Fruit fly (Drosophila melanogaster) whole organism, embryonic: ENCODE data around the gene ato.
A peak's percentile ranks its signal among the peaks of the same experiment; 100 is the strongest.

Source experiments
- ATbp ChIP-seq: fragments of 200-800 bp; sonication (Bioruptor generic); optimal IDR thresholded peaks from 2 replicates; lab custom pipeline; 2017; ENCODE audit warnings: missing biosample characterization, mild to moderate bottlenecking, missing genetic modification characterization, missing genetic modification reagents
- Abd-B ChIP-seq: fragments of 200-800 bp; sonication (Bioruptor generic); optimal IDR thresholded peaks from 2 replicates; lab custom pipeline; 2018; ENCODE audit warnings: missing biosample characterization, mild to moderate bottlenecking, missing genetic modification characterization, moderate library complexity
- CG10979 ChIP-seq: fragments of 200-800 bp; sonication (Bioruptor generic); optimal IDR thresholded peaks from 2 replicates; lab custom pipeline; 2018; ENCODE audit warnings: missing biosample characterization, mild to moderate bottlenecking, missing genetic modification characterization, moderate library complexity
- CG11398 ChIP-seq: fragments of 200-800 bp; sonication (Bioruptor generic); optimal IDR thresholded peaks from 2 replicates; lab custom pipeline; 2016; ENCODE audit warnings: missing biosample characterization, missing genetic modification characterization
- CG12299 ChIP-seq: fragments of 200-800 bp; sonication (Bioruptor generic); optimal IDR thresholded peaks from 2 replicates; lab custom pipeline; 2018; ENCODE audit warnings: missing biosample characterization, mild to moderate bottlenecking, missing genetic modification characterization
- CG13424 ChIP-seq: fragments of 200-800 bp; sonication (Bioruptor generic); optimal IDR thresholded peaks from 2 replicates; lab custom pipeline; 2019; ENCODE audit warnings: missing biosample characterization, mild to moderate bottlenecking, missing genetic modification characterization, moderate library complexity
- CG14710 ChIP-seq: fragments of 200-800 bp; sonication (Bioruptor generic); optimal IDR thresholded peaks from 3 replicates; lab custom pipeline; 2019; ENCODE audit warnings: missing biosample characterization, mild to moderate bottlenecking, missing genetic modification characterization, moderate library complexity
- CG14965 ChIP-seq: fragments of 200-800 bp; sonication (Bioruptor generic); optimal IDR thresholded peaks from 2 replicates; lab custom pipeline; 2016; ENCODE audit warnings: missing biosample characterization, missing genetic modification characterization, borderline replicate concordance
- CG1529 ChIP-seq: fragments of 200-800 bp; sonication (Bioruptor generic); optimal IDR thresholded peaks from 3 replicates; lab custom pipeline; 2018; ENCODE audit warnings: missing biosample characterization, missing genetic modification characterization
- CG17186 ChIP-seq: fragments of 200-800 bp; sonication (Bioruptor generic); optimal IDR thresholded peaks from 3 replicates; lab custom pipeline; 2017; ENCODE audit warnings: missing biosample characterization, missing genetic modification reagents, missing genetic modification characterization
- CG17568 ChIP-seq: fragments of 200-800 bp; sonication (Bioruptor generic); optimal IDR thresholded peaks from 2 replicates; lab custom pipeline; 2018; ENCODE audit warnings: missing biosample characterization, mild to moderate bottlenecking, missing genetic modification characterization, moderate library complexity
- CG2202 ChIP-seq: fragments of 200-800 bp; sonication (Bioruptor generic); optimal IDR thresholded peaks from 2 replicates; lab custom pipeline; 2018; ENCODE audit warnings: missing biosample characterization, mild to moderate bottlenecking, missing genetic modification characterization
- CG32772 ChIP-seq: fragments of 200-800 bp; sonication (Bioruptor generic); IDR thresholded peaks from 2 replicates; pipeline ENCODE4 v1.3.6; 2022; ENCODE audit warnings: missing biosample characterization, missing genetic modification characterization
- CG33213 ChIP-seq: fragments of 200-800 bp; sonication (Bioruptor generic); optimal IDR thresholded peaks from 3 replicates; lab custom pipeline; 2016; ENCODE audit warnings: missing biosample characterization, missing genetic modification characterization
- CG4360 ChIP-seq: fragments of 200-800 bp; sonication (Bioruptor generic); IDR thresholded peaks from 2 replicates; pipeline ENCODE4 v1.3.6; 2022; ENCODE audit warnings: missing biosample characterization, missing genetic modification characterization
- CG5953 ChIP-seq: fragments of 200-800 bp; sonication (Bioruptor generic); IDR thresholded peaks from 2 replicates; pipeline ENCODE4 v1.3.6; 2022; ENCODE audit warnings: missing biosample characterization, missing genetic modification characterization
- CG6175 ChIP-seq: fragments of 200-800 bp; sonication (Bioruptor generic); IDR thresholded peaks from 3 replicates; pipeline ENCODE4 v1.3.6; 2022; ENCODE audit warnings: missing biosample characterization, missing genetic modification characterization
- CG7839 ChIP-seq: fragments of 200-800 bp; sonication (Bioruptor generic); optimal IDR thresholded peaks from 3 replicates; lab custom pipeline; 2018; ENCODE audit warnings: missing biosample characterization, mild to moderate bottlenecking, missing genetic modification characterization, moderate library complexity
- CG8388 ChIP-seq: fragments of 200-800 bp; sonication (Bioruptor generic); optimal IDR thresholded peaks from 2 replicates; lab custom pipeline; 2019; ENCODE audit warnings: missing biosample characterization, mild to moderate bottlenecking, missing genetic modification characterization, moderate library complexity
- CG8478 ChIP-seq: fragments of >200 bp; optimal IDR thresholded peaks from 2 replicates; lab custom pipeline; 2018
- CG9727 ChIP-seq: fragments of 200-800 bp; sonication (Bioruptor generic); optimal IDR thresholded peaks from 3 replicates; lab custom pipeline; 2017; ENCODE audit warnings: missing biosample characterization, mild to moderate bottlenecking, missing genetic modification characterization
- Chrac-16 ChIP-seq: fragments of 200-800 bp; sonication (Bioruptor generic); optimal IDR thresholded peaks from 3 replicates; lab custom pipeline; 2016; ENCODE audit warnings: missing biosample characterization, missing genetic modification characterization
- CkIIα-i1 ChIP-seq: fragments of 200-800 bp; sonication (Bioruptor generic); IDR thresholded peaks from 2 replicates; pipeline ENCODE4 v1.3.6; 2022; ENCODE audit warnings: missing biosample characterization, missing genetic modification characterization
- Dad ChIP-seq: fragments of 200-800 bp; sonication (Bioruptor generic); optimal IDR thresholded peaks from 3 replicates; lab custom pipeline; 2016; ENCODE audit warnings: missing biosample characterization, missing genetic modification characterization
- Fer3 ChIP-seq: fragments of 200-800 bp; sonication (Bioruptor generic); optimal IDR thresholded peaks from 2 replicates; lab custom pipeline; 2018; ENCODE audit warnings: missing biosample characterization, mild to moderate bottlenecking, missing genetic modification characterization, moderate library complexity
- Lpt ChIP-seq: fragments of >200 bp; optimal IDR thresholded peaks from 2 replicates; lab custom pipeline; 2018; ENCODE audit warnings: missing biosample characterization, missing genetic modification characterization
- Mad ChIP-seq: fragments of 200-800 bp; sonication (Bioruptor generic); optimal IDR thresholded peaks from 2 replicates; lab custom pipeline; 2016; ENCODE audit warnings: missing biosample characterization, missing genetic modification characterization
- Max ChIP-seq: fragments of 200-800 bp; sonication (Bioruptor generic); optimal IDR thresholded peaks from 2 replicates; lab custom pipeline; 2016; ENCODE audit warnings: missing biosample characterization, mild to moderate bottlenecking, missing genetic modification characterization
- Med ChIP-seq: fragments of 200-800 bp; sonication (Bioruptor generic); peaks from one replicate; lab custom pipeline; 2016; ENCODE audit warnings: missing biosample characterization, missing genetic modification characterization, mild to moderate bottlenecking, inconsistent platforms, moderate library complexity
- Stat92E ChIP-seq, 3 experiments: fragments of >200 bp in 2 of 3; fragments of 200-800 bp in 1 of 3; sonication (Bioruptor generic) in 1 of 3; optimal IDR thresholded peaks; 2 replicates each; lab custom pipeline; 2017 to 2019; ENCODE audit warnings: missing biosample characterization in 3 of 3, missing genetic modification characterization in 3 of 3, mild to moderate bottlenecking in 1 of 3, moderate library complexity in 1 of 3
- amos ChIP-seq: fragments of 200-800 bp; sonication (Bioruptor generic); IDR thresholded peaks from 2 replicates; pipeline ENCODE4 v1.3.6; 2022; ENCODE audit warnings: missing biosample characterization, missing genetic modification characterization; ENCODE audit not compliant: partially characterized antibody
- bab2 ChIP-seq: fragments of 200-800 bp; sonication (Bioruptor generic); optimal IDR thresholded peaks from 2 replicates; lab custom pipeline; 2016; ENCODE audit warnings: missing biosample characterization, missing genetic modification characterization
- bcd ChIP-seq: fragments of 200-800 bp; sonication (Bioruptor generic); optimal IDR thresholded peaks from 2 replicates; lab custom pipeline; 2017; ENCODE audit warnings: missing biosample characterization, mild to moderate bottlenecking, missing genetic modification characterization
- bigmax ChIP-seq: fragments of 200-800 bp; sonication (Bioruptor generic); optimal IDR thresholded peaks from 2 replicates; lab custom pipeline; 2018; ENCODE audit warnings: missing biosample characterization, mild to moderate bottlenecking, missing genetic modification characterization
- cas ChIP-seq: fragments of 200-800 bp; sonication (Bioruptor generic); IDR thresholded peaks from 2 replicates; pipeline ENCODE4 v1.3.6; 2022; ENCODE audit warnings: missing biosample characterization, missing genetic modification characterization
- croc ChIP-seq: fragments of 200-800 bp; sonication (Bioruptor generic); conservative IDR thresholded peaks from 3 replicates; pipeline ENCODE4 v1.3.6; 2022; ENCODE audit warnings: missing biosample characterization, missing genetic modification characterization
- ems ChIP-seq: fragments of 200-800 bp; sonication (Bioruptor generic); optimal IDR thresholded peaks from 3 replicates; lab custom pipeline; 2016; ENCODE audit warnings: missing biosample characterization, missing genetic modification characterization
- en ChIP-seq: fragments of 200-800 bp; sonication (Bioruptor generic); optimal IDR thresholded peaks from 2 replicates; lab custom pipeline; 2016; ENCODE audit warnings: missing biosample characterization, missing genetic modification characterization
- fd3F ChIP-seq: fragments of 200-800 bp; sonication (Bioruptor generic); optimal IDR thresholded peaks from 2 replicates; lab custom pipeline; 2018; ENCODE audit warnings: missing biosample characterization, mild to moderate bottlenecking, missing genetic modification characterization, moderate library complexity
- fru ChIP-seq: fragments of >200 bp; optimal IDR thresholded peaks from 2 replicates; lab custom pipeline; 2017
- gsb-n ChIP-seq: fragments of 200-800 bp; sonication (Bioruptor generic); optimal IDR thresholded peaks from 3 replicates; lab custom pipeline; 2018; ENCODE audit warnings: missing biosample characterization, mild to moderate bottlenecking, missing genetic modification characterization
- h ChIP-seq: fragments of >200 bp; optimal IDR thresholded peaks from 2 replicates; lab custom pipeline; 2017
- hb ChIP-seq: fragments of 200-800 bp; sonication (Bioruptor generic); IDR thresholded peaks from 3 replicates; pipeline ENCODE4 v1.3.6; 2022; ENCODE audit warnings: missing biosample characterization, missing genetic modification characterization; ENCODE audit not compliant: partially characterized antibody
- lmd ChIP-seq: fragments of 200-800 bp; sonication (Bioruptor generic); IDR thresholded peaks from 2 replicates; pipeline ENCODE4 v1.3.6; 2022; ENCODE audit warnings: missing biosample characterization, missing genetic modification characterization
- onecut ChIP-seq: fragments of 200-800 bp; sonication (Bioruptor generic); IDR thresholded peaks from 2 replicates; pipeline ENCODE4 v1.3.6; 2022; ENCODE audit warnings: missing biosample characterization, missing genetic modification characterization
- org-1 ChIP-seq: fragments of 200-800 bp; sonication (Bioruptor generic); optimal IDR thresholded peaks from 2 replicates; lab custom pipeline; 2017; ENCODE audit warnings: missing biosample characterization, missing genetic modification characterization
- phol ChIP-seq: fragments of 200-800 bp; sonication (Bioruptor generic); optimal IDR thresholded peaks from 3 replicates; lab custom pipeline; 2018; ENCODE audit warnings: missing biosample characterization, mild to moderate bottlenecking, missing genetic modification characterization, moderate library complexity
- pzg ChIP-seq: fragments of 200-800 bp; sonication (Bioruptor generic); optimal IDR thresholded peaks from 3 replicates; lab custom pipeline; 2018; ENCODE audit warnings: missing biosample characterization, mild to moderate bottlenecking, missing genetic modification characterization, moderate library complexity
- seq ChIP-seq: fragments of 200-800 bp; sonication (Bioruptor generic); IDR thresholded peaks from 2 replicates; pipeline ENCODE4 v1.3.6; 2022; ENCODE audit warnings: missing biosample characterization, missing genetic modification characterization
- so ChIP-seq: fragments of 200-800 bp; sonication (Bioruptor generic); IDR thresholded peaks from 3 replicates; pipeline ENCODE4 v1.3.6; 2022; ENCODE audit warnings: missing biosample characterization, missing genetic modification characterization
- sug ChIP-seq: fragments of 200-800 bp; optimal IDR thresholded peaks from 2 replicates; lab custom pipeline; 2019; ENCODE audit warnings: missing biosample characterization, mild to moderate bottlenecking, missing genetic modification characterization, moderate library complexity
- tna ChIP-seq: fragments of 200-800 bp; sonication (Bioruptor generic); IDR thresholded peaks from 2 replicates; pipeline ENCODE4 v1.3.6; 2022; ENCODE audit warnings: missing biosample characterization, missing genetic modification characterization; ENCODE audit not compliant: partially characterized antibody
- wor ChIP-seq: fragments of 200-800 bp; sonication (Bioruptor generic); IDR thresholded peaks from 2 replicates; pipeline ENCODE4 v1.3.6; 2022; ENCODE audit warnings: missing biosample characterization, missing genetic modification characterization

The ato gene

DNA sequence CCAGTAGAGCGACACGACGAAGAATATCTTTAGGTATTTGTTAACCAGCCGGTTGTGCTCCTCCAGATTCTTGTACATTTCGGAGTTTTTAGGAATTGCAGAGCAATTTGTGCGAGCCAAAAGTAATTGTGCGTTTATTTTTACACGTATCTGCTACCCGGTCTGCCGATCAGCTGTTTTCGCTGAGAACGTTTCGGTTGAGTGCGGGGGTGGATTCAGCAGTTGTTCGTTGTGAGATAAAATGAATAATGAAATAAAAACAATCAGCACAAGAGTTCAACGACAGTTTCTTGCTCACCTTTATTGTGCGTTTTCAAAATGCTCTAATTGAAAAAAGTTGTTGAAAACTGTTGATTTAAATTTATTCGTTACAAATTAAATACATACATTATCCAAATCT is 26.0 kb downstream of the ato start, which contains the start of gene nac (continued):
- no peak for TF ChIP-seq CkIIα-i1
- TF ChIP-seq CG14710 (tag; lab: Kevin White, UChicago): no peak
- TF ChIP-seq CG13424 (tag; lab: Kevin White, UChicago): no peak
- TF ChIP-seq Max: no peak
- peak; percentile 9 for TF ChIP-seq pzg (GFP tag; lab: Kevin White, UChicago)
- TF ChIP-seq croc (GFP tag; lab: Robert Waterston, UW): no peak
- TF ChIP-seq gsb-n: no peak
- TF ChIP-seq onecut: no peak
- no peak for TF ChIP-seq Lpt (GFP tag; lab: Kevin White, UChicago)
- no peak for TF ChIP-seq bigmax (GFP tag; lab: Kevin White, UChicago)
- no peak for TF ChIP-seq ems
- TF ChIP-seq CG17186 (GFP tag; lab: Kevin White, UChicago): no peak
- no peak for TF ChIP-seq CG4360
- no peak for TF ChIP-seq ATbp (GFP tag; lab: Kevin White, UChicago)
- TF ChIP-seq CG8478 (lab: Kevin White, UChicago): no peak
- TF ChIP-seq org-1 (GFP tag; lab: Kevin White, UChicago): no peak
- TF ChIP-seq CG14965 (GFP tag; lab: Kevin White, UChicago): no peak
- no peak for TF ChIP-seq hb (GFP tag; lab: Robert Waterston, UW)
- TF ChIP-seq CG11398 (GFP tag; lab: Kevin White, UChicago): no peak
- TF ChIP-seq CG33213 (GFP tag; lab: Kevin White, UChicago): no peak
- no peak for TF ChIP-seq CG32772 (GFP tag; lab: Robert Waterston, UW)
- TF ChIP-seq sug: peak; percentile 9
- no peak for TF ChIP-seq en
- TF ChIP-seq fru: no peak
- TF ChIP-seq Stat92E (GFP tag; optimal IDR thresholded peaks at IDR 0.05; lab: Kevin White, UChicago): no peak
- TF ChIP-seq Abd-B (GFP tag; lab: Kevin White, UChicago): no peak
- no peak for TF ChIP-seq seq
- TF ChIP-seq Mad (GFP tag; lab: Kevin White, UChicago): no peak
- TF ChIP-seq wor (GFP tag; lab: Robert Waterston, UW): no peak
- peak; percentile 5 for TF ChIP-seq CG7839 (tag; lab: Kevin White, UChicago)
- no peak for TF ChIP-seq cas (GFP tag; lab: Robert Waterston, UW)
- no peak for TF ChIP-seq phol (tag; lab: Kevin White, UChicago)
- no peak for TF ChIP-seq CG17568
- no peak for TF ChIP-seq CG10979
- TF ChIP-seq CG1529: no peak
- TF ChIP-seq bcd (GFP tag; lab: Kevin White, UChicago): no peak
- no peak for TF ChIP-seq CG8388 (GFP tag; lab: Kevin White, UChicago)
- no peak for TF ChIP-seq bab2 (GFP tag; lab: Kevin White, UChicago)
- no peak for TF ChIP-seq Dad (GFP tag; lab: Kevin White, UChicago)
- TF ChIP-seq Fer3 (tag; lab: Kevin White, UChicago): peak; percentile 3
- TF ChIP-seq CG12299 (tag; lab: Kevin White, UChicago): no peak
- 0 out of 3 replicates have a peak, but pooled peaks have one; percentile 12 for TF ChIP-seq so (GFP tag; lab: Robert Waterston, UW)
- peak; percentile 79 for TF ChIP-seq Med
- TF ChIP-seq CG5953 (GFP tag; lab: Robert Waterston, UW): no peak
- no peak for TF ChIP-seq fd3F
- no peak for TF ChIP-seq CG6175 (GFP tag; lab: Robert Waterston, UW)
- TF ChIP-seq h (lab: Kevin White, UChicago): no peak
- TF ChIP-seq CG2202 (tag; lab: Kevin White, UChicago): no peak
- TF ChIP-seq lmd: no peak; the same call in 1 of the 2 replicates
- no peak for TF ChIP-seq Chrac-16 (GFP tag; lab: Kevin White, UChicago)
- no peak for TF ChIP-seq CG9727
- TF ChIP-seq amos: no peak; the same call in 1 of the 2 replicates
- TF ChIP-seq tna (GFP tag; lab: Robert Waterston, UW): no peak
